Worm (Caenorhabditis elegans) whole organism, L2 larva: ENCODE results near the gene AH6.17.

Source experiments
- C34F6.9 ChIP-seq: fragments of 150-350 bp; optimal IDR thresholded peaks from 2 replicates; lab custom pipeline; 2014; ENCODE audit warnings: missing biosample characterization, missing genetic modification characterization
- R02D3.7 ChIP-seq: fragments of 150-350 bp; optimal IDR thresholded peaks from 2 replicates; lab custom pipeline; 2014; ENCODE audit warnings: missing biosample characterization, missing genetic modification characterization
- Y55F3AM.14 ChIP-seq: fragments of 200-800 bp; sonication (Bioruptor generic); optimal IDR thresholded peaks from 2 replicates; lab custom pipeline; 2018; ENCODE audit warnings: mild to moderate bottlenecking, missing genetic modification characterization, missing compliant biosample characterization
- alr-1 ChIP-seq: fragments of 150-350 bp; optimal IDR thresholded peaks from 2 replicates; lab custom pipeline; 2014; ENCODE audit warnings: missing biosample characterization, missing genetic modification characterization
- aly-2 ChIP-seq: fragments of 150-350 bp; optimal IDR thresholded peaks from 2 replicates; lab custom pipeline; 2014; ENCODE audit warnings: missing biosample characterization, missing genetic modification characterization
- ama-1 ChIP-seq: fragments of 150-350 bp; optimal IDR thresholded peaks from 2 replicates; lab custom pipeline; 2018; ENCODE audit warnings: inconsistent platforms
- ceh-16 ChIP-seq: fragments of 150-350 bp; optimal IDR thresholded peaks from 2 replicates; lab custom pipeline; 2014; ENCODE audit warnings: missing biosample characterization, missing genetic modification characterization
- ceh-82 ChIP-seq: fragments of 150-350 bp; optimal IDR thresholded peaks from 2 replicates; lab custom pipeline; 2014; ENCODE audit warnings: missing biosample characterization, missing genetic modification characterization
- crh-2 ChIP-seq: sonication (generic microtip); optimal IDR thresholded peaks from 2 replicates; lab custom pipeline; 2017; ENCODE audit warnings: missing biosample characterization, missing genetic modification characterization
- dmd-4 ChIP-seq: sonication (generic microtip); optimal IDR thresholded peaks from 2 replicates; lab custom pipeline; 2017; ENCODE audit warnings: missing biosample characterization, missing genetic modification characterization
- egl-27 ChIP-seq: sonication (generic microtip); optimal IDR thresholded peaks from 3 replicates; lab custom pipeline; 2017; ENCODE audit warnings: missing biosample characterization, missing genetic modification reagents, missing genetic modification characterization
- elt-1 ChIP-seq: fragments of 150-350 bp; optimal IDR thresholded peaks from 2 replicates; lab custom pipeline; 2014; ENCODE audit warnings: missing biosample characterization, missing genetic modification characterization
- elt-3 ChIP-seq: sonication (generic microtip); optimal IDR thresholded peaks from 2 replicates; lab custom pipeline; 2017; ENCODE audit warnings: missing biosample characterization, missing genetic modification characterization
- gmeb-1 ChIP-seq: fragments of 150-350 bp; optimal IDR thresholded peaks from 2 replicates; lab custom pipeline; 2014; ENCODE audit warnings: missing biosample characterization, missing genetic modification characterization
- lin-11 ChIP-seq: fragments of 150-350 bp; sonication (generic microtip); optimal IDR thresholded peaks from 2 replicates; lab custom pipeline; 2014; ENCODE audit warnings: missing biosample characterization, missing genetic modification characterization, inconsistent platforms, mixed read lengths
- lin-39 ChIP-seq: fragments of 150-350 bp; optimal IDR thresholded peaks from 2 replicates; lab custom pipeline; 2014; ENCODE audit warnings: missing biosample characterization, missing genetic modification reagents, missing genetic modification characterization
- lsy-2 ChIP-seq, 2 experiments: fragments of 150-350 bp in 1 of 2; sonication (generic microtip) in 1 of 2; optimal IDR thresholded peaks; 2 replicates each; lab custom pipeline; 2014 to 2017; ENCODE audit warnings: missing biosample characterization in 2 of 2, missing genetic modification characterization in 2 of 2
- mab-5 ChIP-seq: fragments of 150-350 bp; optimal IDR thresholded peaks from 2 replicates; lab custom pipeline; 2014; ENCODE audit warnings: missing biosample characterization, missing genetic modification characterization
- mbf-1 ChIP-seq: sonication (generic microtip); optimal IDR thresholded peaks from 2 replicates; lab custom pipeline; 2017; ENCODE audit warnings: missing biosample characterization, missing genetic modification characterization
- nhr-10 ChIP-seq: sonication (generic microtip); optimal IDR thresholded peaks from 2 replicates; lab custom pipeline; 2017; ENCODE audit warnings: missing biosample characterization, missing genetic modification characterization
- nhr-11 ChIP-seq: fragments of 150-350 bp; optimal IDR thresholded peaks from 2 replicates; lab custom pipeline; 2014; ENCODE audit warnings: missing biosample characterization, missing genetic modification characterization
- nhr-12 ChIP-seq: fragments of 150-350 bp; optimal IDR thresholded peaks from 2 replicates; lab custom pipeline; 2014; ENCODE audit warnings: missing biosample characterization, missing genetic modification characterization
- nhr-129 ChIP-seq: fragments of 150-350 bp; optimal IDR thresholded peaks from 2 replicates; lab custom pipeline; 2014; ENCODE audit warnings: missing biosample characterization, missing genetic modification characterization
- nhr-21 ChIP-seq: fragments of 150-350 bp; optimal IDR thresholded peaks from 2 replicates; lab custom pipeline; 2014; ENCODE audit warnings: missing biosample characterization, missing genetic modification characterization
- nhr-23 ChIP-seq: fragments of 150-350 bp; optimal IDR thresholded peaks from 2 replicates; lab custom pipeline; 2014; ENCODE audit warnings: missing biosample characterization, missing genetic modification reagents, missing genetic modification characterization
- nhr-237 ChIP-seq: fragments of 150-350 bp; optimal IDR thresholded peaks from 2 replicates; lab custom pipeline; 2014; ENCODE audit warnings: missing biosample characterization, missing genetic modification characterization
- nhr-25 ChIP-seq: fragments of 150-350 bp; sonication (generic microtip); optimal IDR thresholded peaks from 3 replicates; lab custom pipeline; 2014; ENCODE audit warnings: missing biosample characterization, missing genetic modification characterization
- nhr-77 ChIP-seq: fragments of 150-350 bp; optimal IDR thresholded peaks from 2 replicates; lab custom pipeline; 2014; ENCODE audit warnings: missing biosample characterization, missing genetic modification characterization
- peb-1 ChIP-seq: fragments of 150-350 bp; optimal IDR thresholded peaks from 2 replicates; lab custom pipeline; 2014; ENCODE audit warnings: missing biosample characterization, missing genetic modification characterization
- sem-4 ChIP-seq: fragments of 150-350 bp; optimal IDR thresholded peaks from 2 replicates; lab custom pipeline; 2014; ENCODE audit warnings: missing biosample characterization, missing genetic modification reagents, missing genetic modification characterization
- skn-1 ChIP-seq: sonication (generic microtip); optimal IDR thresholded peaks from 2 replicates; lab custom pipeline; 2017; ENCODE audit warnings: missing biosample characterization, missing genetic modification characterization
- sma-3 ChIP-seq: sonication (generic microtip); optimal IDR thresholded peaks from 2 replicates; lab custom pipeline; 2016; ENCODE audit warnings: missing genetic modification reagents, missing genetic modification characterization, missing compliant biosample characterization
- sma-9 ChIP-seq, 2 experiments: fragments of 150-350 bp in 1 of 2; sonication (generic microtip) in 1 of 2; optimal IDR thresholded peaks; 2 replicates each; lab custom pipeline; 2014 to 2016; ENCODE audit warnings: missing genetic modification characterization in 2 of 2, mild to moderate bottlenecking in 1 of 2, missing biosample characterization in 1 of 2, missing compliant biosample characterization in 1 of 2, missing genetic modification reagents in 1 of 2, moderate library complexity in 1 of 2
- snpc-4 ChIP-seq: fragments of 150-350 bp; optimal IDR thresholded peaks from 2 replicates; lab custom pipeline; 2014; ENCODE audit warnings: missing biosample characterization, missing genetic modification characterization
- unc-39 ChIP-seq: fragments of 150-350 bp; optimal IDR thresholded peaks from 2 replicates; lab custom pipeline; 2014; ENCODE audit warnings: missing biosample characterization, missing genetic modification characterization
- unc-55 ChIP-seq: fragments of 150-350 bp; sonication (generic microtip); optimal IDR thresholded peaks from 3 replicates; lab custom pipeline; 2014; ENCODE audit warnings: missing biosample characterization, missing genetic modification reagents, missing genetic modification characterization
- unc-62 ChIP-seq: fragments of 150-350 bp; optimal IDR thresholded peaks from 2 replicates; lab custom pipeline; 2014; ENCODE audit warnings: missing biosample characterization, missing genetic modification reagents, missing genetic modification characterization
- zag-1 ChIP-seq: fragments of 150-350 bp; optimal IDR thresholded peaks from 2 replicates; lab custom pipeline; 2014; ENCODE audit warnings: missing biosample characterization, missing genetic modification characterization
- ztf-1 ChIP-seq: fragments of 200-800 bp; sonication (Bioruptor generic); conservative IDR thresholded peaks from 2 replicates; pipeline ENCODE4 v1.3.6; 2022; ENCODE audit warnings: missing genetic modification characterization, missing compliant biosample characterization

The AH6.17 gene

ce11 chrII:9522986-9523385 is at the start of gene AH6.17:
AH6.17 (plus strand) TSS chrII:9523170.
- TF ChIP-seq sma-9 (GFP tag; optimal IDR thresholded peaks at IDR 0.05; lab: Kevin White, UChicago), result no peak
- no peak for TF ChIP-seq sma-9 (tag; optimal IDR thresholded peaks at IDR 0.05; lab: Kevin White, UChicago)
- no peak for TF ChIP-seq ama-1 (lab: Kevin White, UChicago)
- no peak for TF ChIP-seq egl-27 (tag; lab: Kevin White, UChicago)
- no peak for TF ChIP-seq nhr-12 (tag; lab: Kevin White, UChicago)
- no peak for TF ChIP-seq Y55F3AM.14 (GFP tag; lab: Kevin White, UChicago)

DNA sequence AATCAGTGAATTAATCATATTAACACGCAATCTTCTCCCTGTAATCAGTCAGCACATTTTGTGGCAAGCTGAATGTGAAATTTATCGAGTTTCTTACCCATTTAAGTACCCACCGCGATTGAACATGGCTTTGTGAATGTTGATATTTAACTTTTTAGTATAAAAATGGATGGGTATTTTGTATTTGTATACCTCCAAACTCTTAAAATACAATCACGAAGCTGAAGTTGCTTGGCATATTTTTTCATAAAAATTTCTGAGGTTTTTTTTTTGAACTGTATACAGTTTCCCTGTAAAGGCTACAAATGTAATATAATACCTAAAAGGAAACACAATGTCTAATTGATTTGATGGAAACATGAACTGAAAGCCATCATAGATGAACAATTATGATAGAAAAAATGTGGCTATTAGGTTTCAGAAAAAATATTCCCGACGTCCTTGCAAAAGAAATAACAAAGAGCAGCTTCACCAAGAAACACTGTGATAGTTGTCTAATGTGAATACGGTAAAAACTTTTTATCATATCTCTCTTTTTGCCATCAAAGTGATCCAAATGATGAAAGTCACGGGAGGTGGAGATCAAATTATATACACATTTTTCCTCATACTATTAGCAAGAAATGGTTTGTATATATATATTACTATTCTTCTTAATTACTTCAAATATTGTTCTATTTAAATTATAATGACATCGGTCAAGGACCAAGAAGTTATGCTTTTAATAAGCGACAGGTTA is 48.4 kb upstream of the AH6.17 start, which contains the start of the genes chil-25 and chil-26:
Gene chil-25, minus strand, starts transcription at position 101 of the 739 bp plus-strand sequence.
Gene chil-26, plus strand, starts transcription at position 689 of the 739 bp plus-strand sequence.
- no peak for TF ChIP-seq sma-3 (GFP tag; lab: Kevin White, UChicago)
- no peak for TF ChIP-seq sem-4
- no peak for TF ChIP-seq ama-1 (lab: Kevin White, UChicago)
- no peak for TF ChIP-seq aly-2
- no peak for TF ChIP-seq snpc-4 (tag; lab: Kevin White, UChicago)
- TF ChIP-seq nhr-12 (tag; lab: Kevin White, UChicago), result no peak
- TF ChIP-seq lsy-2 (tag; optimal IDR thresholded peaks at IDR 0.05; lab: Kevin White, UChicago), result no peak
- TF ChIP-seq C34F6.9 (tag; lab: Kevin White, UChicago), result no peak
- no peak for TF ChIP-seq peb-1 (tag; lab: Kevin White, UChicago)
- no peak for TF ChIP-seq skn-1 (tag; lab: Kevin White, UChicago)
- no peak for TF ChIP-seq gmeb-1 (tag; lab: Kevin White, UChicago)
- no peak for TF ChIP-seq nhr-11 (tag; lab: Kevin White, UChicago)
- TF ChIP-seq ztf-1, result no peak
- no peak for TF ChIP-seq lin-11 (tag; lab: Kevin White, UChicago)
- TF ChIP-seq mbf-1 (tag; lab: Kevin White, UChicago), result no peak
- no peak for TF ChIP-seq nhr-77 (tag; lab: Kevin White, UChicago)
- no peak for TF ChIP-seq mab-5
- no peak for TF ChIP-seq ceh-16 (tag; lab: Kevin White, UChicago)
- TF ChIP-seq nhr-23 (tag; lab: Kevin White, UChicago), result no peak

- TF ChIP-seq elt-1 (tag; lab: Kevin White, UChicago) (no peak), skn-1 (tag; lab: Kevin White, UChicago) (no peak), nhr-237 (no peak), nhr-25 (no peak), nhr-129 (tag; lab: Kevin White, UChicago) (no peak), elt-3 (tag; lab: Kevin White, UChicago) (no peak), nhr-10 (tag; lab: Kevin White, UChicago) (no peak), egl-27 (tag; lab: Kevin White, UChicago) (no peak), alr-1 (tag; lab: Kevin White, UChicago) (no peak), mbf-1 (tag; lab: Kevin White, UChicago) (no peak), nhr-12 (tag; lab: Kevin White, UChicago) (no peak), sem-4 (no peak), zag-1 (tag; lab: Kevin White, UChicago) (no peak), unc-39 (tag; lab: Kevin White, UChicago) (no peak)
Measured at ce11 chrII:9477567-9477966, 45.4 kb upstream of the AH6.17 start, which contains the start of gene chil-27. chil-27 (plus strand) TSS chrII:9477867.

DNA sequence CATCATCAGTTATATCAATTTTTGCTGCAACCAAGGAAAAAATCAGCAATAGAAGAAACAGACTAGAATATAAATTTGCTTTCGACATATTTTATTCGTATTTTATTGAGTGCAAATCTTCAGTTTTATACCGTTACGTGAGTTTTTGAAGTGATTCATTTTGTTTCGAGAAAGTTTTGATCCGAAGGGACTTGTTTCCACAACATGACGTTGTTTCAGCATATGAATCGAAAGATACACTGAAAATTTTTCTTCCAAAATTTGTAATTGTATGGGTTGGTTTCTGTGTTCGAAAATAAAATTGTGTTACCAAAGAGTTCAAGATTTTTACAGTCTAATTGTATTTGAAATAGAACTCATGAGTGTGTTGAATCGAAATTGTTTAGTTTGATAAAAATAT is 43.0 kb upstream of the AH6.17 start, which contains the start of gene T19H5.7:
Gene T19H5.7, minus strand, starts transcription at position 101 of the 400 bp plus-strand sequence.
- TF ChIP-seq ztf-1 (no peak), nhr-21 (tag; lab: Kevin White, UChicago) (no peak), Y55F3AM.14 (GFP tag; lab: Kevin White, UChicago) (no peak), nhr-11 (tag; lab: Kevin White, UChicago) (no peak), R02D3.7 (tag; lab: Kevin White, UChicago) (no peak), mbf-1 (tag; lab: Kevin White, UChicago) (no peak), lin-39 (no peak), ama-1 (lab: Kevin White, UChicago) (no peak), dmd-4 (tag; lab: Kevin White, UChicago) (no peak), elt-3 (tag; lab: Kevin White, UChicago) (no peak), egl-27 (tag; lab: Kevin White, UChicago) (no peak), unc-62 (GFP tag; lab: Kevin White, UChicago) (no peak), skn-1 (tag; lab: Kevin White, UChicago) (no peak), crh-2 (no peak), peb-1 (tag; lab: Kevin White, UChicago) (no peak), nhr-77 (tag; lab: Kevin White, UChicago) (no peak), ceh-82 (tag; lab: Kevin White, UChicago) (no peak), gmeb-1 (tag; lab: Kevin White, UChicago) (no peak), unc-55 (no peak)
